Fruit fly (Drosophila melanogaster) whole organism: ENCODE data around the gene AsnRS.

Experiments used
- CG8478 ChIP-seq: fragments of >200 bp; optimal IDR thresholded peaks from 2 replicates; lab custom pipeline; 2018; ENCODE audit warnings: inconsistent platforms
- Dll ChIP-seq: fragments of >200 bp; optimal IDR thresholded peaks from 2 replicates; lab custom pipeline; 2017
- EcR ChIP-seq, 2 experiments: fragments of >200 bp; optimal IDR thresholded peaks; 2 replicates each; lab custom pipeline; 2017; ENCODE audit warnings: missing biosample characterization in 2 of 2, missing genetic modification characterization in 2 of 2, missing genetic modification reagents in 2 of 2
- pan ChIP-seq: fragments of >200 bp; optimal IDR thresholded peaks from 2 replicates; lab custom pipeline; 2017
- psq ChIP-seq: fragments of >200 bp; optimal IDR thresholded peaks from 2 replicates; lab custom pipeline; 2017
- usp ChIP-seq: fragments of >200 bp; optimal IDR thresholded peaks from 2 replicates; lab custom pipeline; 2017; ENCODE audit warnings: missing biosample characterization, missing genetic modification characterization, mixed read lengths

DNA sequence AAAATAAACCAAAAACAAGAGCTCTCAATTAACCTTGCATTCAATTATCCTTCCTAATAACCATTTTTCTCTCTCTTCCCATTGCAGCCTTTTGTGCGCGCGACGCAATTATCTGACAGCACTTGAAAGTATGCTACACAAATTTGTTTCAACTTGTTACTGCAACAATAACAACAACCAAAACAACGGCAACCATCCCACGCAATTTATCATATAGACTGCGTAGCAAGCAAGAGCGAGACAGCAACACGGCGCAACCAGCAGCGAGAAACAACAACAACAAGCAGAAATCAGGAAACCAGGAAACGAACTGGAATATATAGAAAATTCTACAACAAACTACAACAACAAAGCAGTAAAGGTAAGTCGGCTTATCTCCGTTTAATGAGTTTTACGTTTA, 34.2 kb upstream of the AsnRS start:
- no peak for TF ChIP-seq EcR (GFP tag; optimal IDR thresholded peaks at IDR 0.05; lab: Kevin White, UChicago)
- TF ChIP-seq pan: no peak
- TF ChIP-seq usp: no peak
- no peak for TF ChIP-seq psq (lab: Kevin White, UChicago)
- TF ChIP-seq CG8478 (lab: Kevin White, UChicago): no peak
- TF ChIP-seq Dll (lab: Kevin White, UChicago): no peak
